Fruit fly (Drosophila melanogaster) whole organism, embryonic: ENCODE measurements around the gene CG7806.

Source experiments
- CG10209 ChIP-seq: fragments of 200-800 bp; sonication (Bioruptor generic); optimal IDR thresholded peaks from 3 replicates; lab custom pipeline; 2017; ENCODE audit warnings: missing biosample characterization, mild to moderate bottlenecking, missing genetic modification characterization, missing genetic modification reagents
- CG10431 ChIP-seq: fragments of 200-800 bp; sonication (Bioruptor generic); optimal IDR thresholded peaks from 3 replicates; lab custom pipeline; 2018; ENCODE audit warnings: missing biosample characterization, mild to moderate bottlenecking, missing genetic modification characterization
- CG10565 ChIP-seq: fragments of 200-800 bp; sonication (Bioruptor generic); optimal IDR thresholded peaks from 3 replicates; lab custom pipeline; 2016; ENCODE audit warnings: missing biosample characterization, mild to moderate bottlenecking, missing genetic modification characterization
- CG11723 ChIP-seq: fragments of 200-800 bp; sonication (Bioruptor generic); optimal IDR thresholded peaks from 2 replicates; lab custom pipeline; 2017; ENCODE audit warnings: missing biosample characterization, mild to moderate bottlenecking, missing genetic modification characterization
- CG15011 ChIP-seq: fragments of 200-800 bp; sonication (Bioruptor generic); optimal IDR thresholded peaks from 3 replicates; lab custom pipeline; 2018; ENCODE audit warnings: missing biosample characterization, mild to moderate bottlenecking, missing genetic modification characterization
- CG15269 ChIP-seq: fragments of 200-800 bp; sonication (Bioruptor generic); optimal IDR thresholded peaks from 2 replicates; lab custom pipeline; 2018; ENCODE audit warnings: missing biosample characterization, mild to moderate bottlenecking, missing genetic modification characterization, moderate library complexity
- CG1603 ChIP-seq: fragments of 200-800 bp; sonication (Bioruptor generic); optimal IDR thresholded peaks from 2 replicates; lab custom pipeline; 2019; ENCODE audit warnings: missing biosample characterization, mild to moderate bottlenecking, missing genetic modification characterization, moderate library complexity
- CG17359 ChIP-seq: fragments of 200-800 bp; sonication (Bioruptor generic); optimal IDR thresholded peaks from 3 replicates; lab custom pipeline; 2018; ENCODE audit warnings: missing biosample characterization, mild to moderate bottlenecking, missing genetic modification characterization, moderate library complexity
- CG2202 ChIP-seq: fragments of 200-800 bp; sonication (Bioruptor generic); optimal IDR thresholded peaks from 2 replicates; lab custom pipeline; 2018; ENCODE audit warnings: missing biosample characterization, mild to moderate bottlenecking, missing genetic modification characterization
- CG31224 ChIP-seq: fragments of 200-800 bp; sonication (Bioruptor generic); IDR thresholded peaks from 2 replicates; pipeline ENCODE4 v1.3.6; 2022; ENCODE audit warnings: missing biosample characterization, missing genetic modification characterization
- CG3847 ChIP-seq: fragments of 200-800 bp; sonication (Bioruptor generic); IDR thresholded peaks from 2 replicates; pipeline ENCODE4 v1.3.6; 2022; ENCODE audit warnings: missing biosample characterization, missing genetic modification characterization
- CG7745 ChIP-seq: fragments of 200-800 bp; sonication (Bioruptor generic); optimal IDR thresholded peaks from 2 replicates; lab custom pipeline; 2018; ENCODE audit warnings: missing biosample characterization, mild to moderate bottlenecking, missing genetic modification characterization, moderate library complexity
- CG7839 ChIP-seq: fragments of 200-800 bp; sonication (Bioruptor generic); optimal IDR thresholded peaks from 3 replicates; lab custom pipeline; 2018; ENCODE audit warnings: missing biosample characterization, mild to moderate bottlenecking, missing genetic modification characterization, moderate library complexity
- CG8924 ChIP-seq: fragments of 200-800 bp; optimal IDR thresholded peaks from 3 replicates; lab custom pipeline; 2019; ENCODE audit warnings: missing biosample characterization, mild to moderate bottlenecking, missing genetic modification characterization, moderate library complexity
- CG9817 ChIP-seq: fragments of 200-800 bp; sonication (Bioruptor generic); optimal IDR thresholded peaks from 2 replicates; lab custom pipeline; 2018; ENCODE audit warnings: missing biosample characterization, mild to moderate bottlenecking, missing genetic modification characterization, moderate library complexity
- CG9876 ChIP-seq: fragments of 200-800 bp; sonication (Bioruptor generic); optimal IDR thresholded peaks from 2 replicates; lab custom pipeline; 2016; ENCODE audit warnings: missing biosample characterization, missing genetic modification characterization
- D ChIP-seq, 2 experiments: fragments of 200-800 bp in 1 of 2; fragments of >200 bp in 1 of 2; sonication (Bioruptor generic) in 1 of 2; optimal IDR thresholded peaks; 2 replicates in 1 of 2; 3 replicates in 1 of 2; lab custom pipeline; 2017; ENCODE audit warnings: mild to moderate bottlenecking in 1 of 2, missing biosample characterization in 1 of 2, missing genetic modification characterization in 1 of 2, missing genetic modification reagents in 1 of 2
- H15 ChIP-seq: fragments of 200-800 bp; sonication (Bioruptor generic); IDR thresholded peaks from 3 replicates; pipeline ENCODE4 v1.3.6; 2022; ENCODE audit warnings: missing biosample characterization, missing genetic modification characterization
- Hey ChIP-seq: fragments of 200-800 bp; sonication (Bioruptor generic); optimal IDR thresholded peaks from 3 replicates; lab custom pipeline; 2018; ENCODE audit warnings: missing biosample characterization, mild to moderate bottlenecking, missing genetic modification characterization
- Hr51 ChIP-seq, 2 experiments: fragments of 200-800 bp; sonication (Bioruptor generic); optimal IDR thresholded peaks; 2 replicates in 1 of 2; 3 replicates in 1 of 2; lab custom pipeline; 2016 to 2018; ENCODE audit warnings: missing biosample characterization in 2 of 2, missing genetic modification characterization in 2 of 2, mild to moderate bottlenecking in 1 of 2, moderate library complexity in 1 of 2
- Jarid2 ChIP-seq: fragments of 200-800 bp; sonication (Bioruptor generic); optimal IDR thresholded peaks from 3 replicates; lab custom pipeline; 2017; ENCODE audit warnings: mild to moderate bottlenecking, missing biosample characterization, missing genetic modification reagents, missing genetic modification characterization
- Mad ChIP-seq: fragments of 200-800 bp; sonication (Bioruptor generic); optimal IDR thresholded peaks from 2 replicates; lab custom pipeline; 2016; ENCODE audit warnings: missing biosample characterization, missing genetic modification characterization
- Myb ChIP-seq: fragments of 200-800 bp; sonication (Bioruptor generic); optimal IDR thresholded peaks from 2 replicates; lab custom pipeline; 2016; ENCODE audit warnings: missing biosample characterization, missing genetic modification characterization
- Sin3A ChIP-seq: fragments of >200 bp; optimal IDR thresholded peaks from 2 replicates; lab custom pipeline; 2018
- Spps ChIP-seq: fragments of 200-800 bp; sonication (Bioruptor generic); optimal IDR thresholded peaks from 2 replicates; lab custom pipeline; 2018; ENCODE audit warnings: missing biosample characterization, mild to moderate bottlenecking, missing genetic modification characterization
- Usf ChIP-seq: fragments of 200-800 bp; sonication (Bioruptor generic); optimal IDR thresholded peaks from 2 replicates; lab custom pipeline; 2017; ENCODE audit warnings: missing genotype, missing biosample characterization, missing genetic modification characterization
- ato ChIP-seq: fragments of 200-800 bp; sonication (Bioruptor generic); IDR thresholded peaks from 2 replicates; pipeline ENCODE4 v1.3.6; 2022; ENCODE audit warnings: missing biosample characterization, missing genetic modification characterization; ENCODE audit not compliant: partially characterized antibody
- bcd ChIP-seq: fragments of 200-800 bp; sonication (Bioruptor generic); optimal IDR thresholded peaks from 2 replicates; lab custom pipeline; 2017; ENCODE audit warnings: missing biosample characterization, mild to moderate bottlenecking, missing genetic modification characterization
- cato ChIP-seq: fragments of 200-800 bp; sonication (Bioruptor generic); optimal IDR thresholded peaks from 2 replicates; lab custom pipeline; 2016; ENCODE audit warnings: missing biosample characterization, missing genetic modification characterization, borderline replicate concordance
- chn ChIP-seq: fragments of 200-800 bp; sonication (Bioruptor generic); optimal IDR thresholded peaks from 2 replicates; lab custom pipeline; 2016; ENCODE audit warnings: missing biosample characterization, missing genetic modification characterization
- ci ChIP-seq: fragments of 200-800 bp; sonication (Bioruptor generic); IDR thresholded peaks from 3 replicates; pipeline ENCODE4 v1.3.6; 2022; ENCODE audit warnings: missing biosample characterization, missing genetic modification characterization
- crc ChIP-seq: fragments of 200-800 bp; sonication (Bioruptor generic); optimal IDR thresholded peaks from 2 replicates; lab custom pipeline; 2016; ENCODE audit warnings: missing biosample characterization, missing genetic modification characterization
- dimm ChIP-seq: fragments of 200-800 bp; sonication (Bioruptor generic); IDR thresholded peaks from 2 replicates; pipeline ENCODE4 v1.3.6; 2022; ENCODE audit warnings: missing biosample characterization, missing genetic modification characterization
- dmrt99B ChIP-seq: fragments of 200-800 bp; sonication (Bioruptor generic); optimal IDR thresholded peaks from 2 replicates; lab custom pipeline; 2018; ENCODE audit warnings: missing biosample characterization, mild to moderate bottlenecking, missing genetic modification characterization, moderate library complexity
- dysf ChIP-seq: fragments of 200-800 bp; sonication (Bioruptor generic); IDR thresholded peaks from 3 replicates; pipeline ENCODE4 v1.3.6; 2022; ENCODE audit warnings: missing biosample characterization, missing genetic modification characterization
- exex ChIP-seq: fragments of 200-800 bp; sonication (Bioruptor generic); optimal IDR thresholded peaks from 4 replicates; lab custom pipeline; 2018; ENCODE audit warnings: missing biosample characterization, mild to moderate bottlenecking, missing genetic modification characterization, moderate library complexity
- eyg ChIP-seq: fragments of 200-800 bp; sonication (Bioruptor generic); optimal IDR thresholded peaks from 3 replicates; lab custom pipeline; 2016; ENCODE audit warnings: missing biosample characterization, missing genetic modification characterization
- grn ChIP-seq: fragments of 200-800 bp; sonication (Bioruptor generic); optimal IDR thresholded peaks from 3 replicates; lab custom pipeline; 2017; ENCODE audit warnings: missing biosample characterization, missing genetic modification characterization
- jumu ChIP-seq: fragments of 200-800 bp; sonication (Bioruptor generic); optimal IDR thresholded peaks from 3 replicates; lab custom pipeline; 2016; ENCODE audit warnings: missing biosample characterization, missing genetic modification characterization
- lola ChIP-seq, 3 experiments: fragments of >200 bp in 2 of 3; fragments of 200-800 bp in 1 of 3; sonication (Bioruptor generic) in 1 of 3; optimal IDR thresholded peaks; 2 replicates each; lab custom pipeline; 2017 to 2019; ENCODE audit warnings: missing biosample characterization in 3 of 3, missing genetic modification characterization in 3 of 3, mild to moderate bottlenecking in 1 of 3, moderate library complexity in 1 of 3
- phol ChIP-seq: fragments of 200-800 bp; sonication (Bioruptor generic); optimal IDR thresholded peaks from 3 replicates; lab custom pipeline; 2018; ENCODE audit warnings: missing biosample characterization, mild to moderate bottlenecking, missing genetic modification characterization, moderate library complexity
- repo ChIP-seq: fragments of 200-800 bp; sonication (Bioruptor generic); optimal IDR thresholded peaks from 2 replicates; lab custom pipeline; 2016; ENCODE audit warnings: missing biosample characterization, missing genetic modification characterization
- shn ChIP-seq: fragments of 200-800 bp; sonication (Bioruptor generic); optimal IDR thresholded peaks from 3 replicates; lab custom pipeline; 2016; ENCODE audit warnings: missing biosample characterization, missing genetic modification characterization
- slp2 ChIP-seq: fragments of 200-800 bp; sonication (Bioruptor generic); optimal IDR thresholded peaks from 2 replicates; lab custom pipeline; 2016; ENCODE audit warnings: missing biosample characterization, missing genetic modification characterization
- trem ChIP-seq: fragments of 200-800 bp; optimal IDR thresholded peaks from 3 replicates; lab custom pipeline; 2019; ENCODE audit warnings: missing biosample characterization, mild to moderate bottlenecking, missing genetic modification characterization, moderate library complexity
- ttk ChIP-seq: fragments of 200-800 bp; sonication (Bioruptor generic); IDR thresholded peaks from 2 replicates; pipeline ENCODE4 v2.1.2; 2022; ENCODE audit warnings: missing biosample characterization, missing genetic modification characterization
- usp ChIP-seq: fragments of >200 bp; optimal IDR thresholded peaks from 2 replicates; lab custom pipeline; 2017; ENCODE audit warnings: missing biosample characterization, missing genetic modification characterization
- yki ChIP-seq: fragments of >200 bp; optimal IDR thresholded peaks from 3 replicates; lab custom pipeline; 2018
- zen ChIP-seq: fragments of 200-800 bp; sonication (Bioruptor generic); optimal IDR thresholded peaks from 3 replicates; lab custom pipeline; 2018; ENCODE audit warnings: missing biosample characterization, mild to moderate bottlenecking, missing genetic modification characterization, moderate library complexity

CG7806 gene

DNA sequence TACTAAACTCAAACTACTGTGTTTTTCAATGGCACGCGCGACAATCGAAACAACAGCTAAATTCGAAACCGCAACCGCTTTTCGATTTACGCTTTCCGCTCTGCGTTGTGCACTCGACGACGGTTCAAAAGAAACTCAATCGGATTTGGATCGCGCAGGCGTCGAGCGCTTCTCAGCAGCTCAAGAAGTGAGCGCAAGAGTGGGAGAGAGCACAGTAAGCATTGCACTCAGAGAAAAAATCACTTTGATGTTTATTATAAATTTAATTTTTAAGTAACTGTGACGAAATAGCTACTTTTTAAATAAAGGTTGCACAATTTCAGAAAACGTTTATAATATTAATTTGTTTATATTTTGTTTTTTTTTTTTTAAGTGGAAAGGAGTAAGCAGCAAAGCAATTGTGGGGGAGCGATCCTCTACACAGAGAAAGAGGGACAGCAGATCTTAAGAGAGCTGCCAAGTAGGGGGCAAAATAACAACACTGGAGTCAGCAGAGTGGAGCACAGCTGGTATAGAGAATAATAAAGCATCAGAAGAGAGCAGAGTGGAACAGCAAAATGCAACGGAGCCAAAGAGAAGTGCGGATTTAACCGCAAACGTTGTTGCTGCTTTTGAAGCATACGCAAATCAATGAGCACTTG is 33.5 kb upstream of the CG7806 start (continued):
- TF ChIP-seq usp (GFP tag; lab: Kevin White, UChicago) = no peak
- TF ChIP-seq Spps (tag; lab: Kevin White, UChicago) = peak; percentile 99
- peak; percentile 88 for TF ChIP-seq Usf (GFP tag; lab: Kevin White, UChicago)
- peak; percentile 97 for TF ChIP-seq CG10209
- peak; percentile 94 for TF ChIP-seq CG31224 (GFP tag; lab: Robert Waterston, UW)
- TF ChIP-seq CG10565 (GFP tag; lab: Kevin White, UChicago) = peak; percentile 91
- no peak for TF ChIP-seq D (optimal IDR thresholded peaks at IDR 0.05; lab: Kevin White, UChicago)
- TF ChIP-seq D (GFP tag; optimal IDR thresholded peaks at IDR 0.05; lab: Kevin White, UChicago) = peak; percentile 98
- peak; percentile 98 for TF ChIP-seq phol (tag; lab: Kevin White, UChicago)
- TF ChIP-seq ato (GFP tag; lab: Robert Waterston, UW) = no peak; the same call in 1 of the 2 replicates
- TF ChIP-seq grn (GFP tag; lab: Kevin White, UChicago) = peak; percentile 86
- TF ChIP-seq zen (tag; lab: Kevin White, UChicago) = peak; percentile 98
- TF ChIP-seq CG3847 (GFP tag; lab: Robert Waterston, UW) = peak; percentile 97
- TF ChIP-seq cato = peak; percentile 98
- TF ChIP-seq Jarid2 = peak; percentile 88
- peak; percentile 65 for TF ChIP-seq shn (GFP tag; lab: Kevin White, UChicago)
- TF ChIP-seq Hey (tag; lab: Kevin White, UChicago) = peak; percentile 69
- peak; percentile 72 for TF ChIP-seq eyg (GFP tag; lab: Kevin White, UChicago)
- TF ChIP-seq Hr51 (GFP tag; optimal IDR thresholded peaks at IDR 0.05; lab: Kevin White, UChicago) = peak; percentile 96 to 99
- TF ChIP-seq CG7839 (tag; lab: Kevin White, UChicago) = peak; percentile 98
- TF ChIP-seq Mad = peak; percentile 96
- peak; percentile 97 for TF ChIP-seq bcd (GFP tag; lab: Kevin White, UChicago)
- peak; percentile 96 for TF ChIP-seq CG8924
- TF ChIP-seq ci = peak; percentile 99
- TF ChIP-seq Sin3A (lab: Kevin White, UChicago) = no peak
- TF ChIP-seq CG10431 (GFP tag; lab: Kevin White, UChicago) = peak; percentile 95
- TF ChIP-seq ttk (GFP tag; lab: Robert Waterston, UW) = peak; percentile 99
- TF ChIP-seq H15 (GFP tag; lab: Robert Waterston, UW) = peak; percentile 98
- peak in 1 of 3 experiments; percentile 97 for TF ChIP-seq lola (GFP tag; optimal IDR thresholded peaks at IDR 0.05; lab: Kevin White, UChicago)
- TF ChIP-seq slp2 = peak; percentile 84
- TF ChIP-seq trem = peak; percentile 94
- TF ChIP-seq CG2202 = peak; percentile 98
- TF ChIP-seq crc (GFP tag; lab: Kevin White, UChicago) = peak; percentile 83
- TF ChIP-seq Myb (GFP tag; lab: Kevin White, UChicago) = peak; percentile 56
- TF ChIP-seq dimm (GFP tag; lab: Robert Waterston, UW) = peak; percentile 97
- TF ChIP-seq repo (GFP tag; lab: Kevin White, UChicago) = peak; percentile 83
- peak; percentile 93 for TF ChIP-seq CG9817
- TF ChIP-seq CG7745 (tag; lab: Kevin White, UChicago) = peak; percentile 94
- peak; percentile 99 for TF ChIP-seq dmrt99B (tag; lab: Kevin White, UChicago)
- TF ChIP-seq jumu (GFP tag; lab: Kevin White, UChicago) = peak; percentile 73
- TF ChIP-seq CG9876 (GFP tag; lab: Kevin White, UChicago) = peak; percentile 58
- peak; percentile 96 for TF ChIP-seq chn (GFP tag; lab: Kevin White, UChicago)
- peak; percentile 99 for TF ChIP-seq dysf (GFP tag; lab: Robert Waterston, UW)
- peak; percentile 96 for TF ChIP-seq CG11723 (GFP tag; lab: Kevin White, UChicago)
- TF ChIP-seq CG1603 (tag; lab: Kevin White, UChicago) = peak; percentile 78
- peak; percentile 99 for TF ChIP-seq CG15269 (tag; lab: Kevin White, UChicago)
- peak; percentile 94 for TF ChIP-seq CG15011 (GFP tag; lab: Kevin White, UChicago)
- peak; percentile 77 for TF ChIP-seq exex (tag; lab: Kevin White, UChicago)
- TF ChIP-seq CG17359 (tag; lab: Kevin White, UChicago) = peak; percentile 99
- TF ChIP-seq yki = peak; percentile 6
